Worm (Caenorhabditis elegans) whole organism, mixed stage, embryonic: ENCODE data around the gene T13C5.2.

Source experiments
- M03D4.4 ChIP-seq: sonication (generic microtip); optimal IDR thresholded peaks from 2 replicates; lab custom pipeline; 2017; ENCODE audit warnings: mild to moderate bottlenecking, missing genetic modification characterization, missing compliant biosample characterization
- bed-3 ChIP-seq: fragments of 200-800 bp; sonication (Bioruptor generic); optimal IDR thresholded peaks from 3 replicates; lab custom pipeline; 2018; ENCODE audit warnings: mild to moderate bottlenecking, missing genetic modification characterization, moderate library complexity, missing compliant biosample characterization
- blmp-1 ChIP-seq: fragments of 150-350 bp; optimal IDR thresholded peaks from 2 replicates; lab custom pipeline; 2014; ENCODE audit warnings: missing biosample characterization, missing genetic modification characterization
- ceh-39 ChIP-seq: fragments of 150-350 bp; optimal IDR thresholded peaks from 2 replicates; lab custom pipeline; 2014; ENCODE audit warnings: missing biosample characterization, missing genetic modification characterization
- ceh-43 ChIP-seq: fragments of 200-800 bp; sonication (Bioruptor generic); optimal IDR thresholded peaks from 2 replicates; lab custom pipeline; 2018; ENCODE audit warnings: mild to moderate bottlenecking, missing genetic modification characterization, moderate library complexity, missing compliant biosample characterization
- ceh-83 ChIP-seq: fragments of 200-800 bp; sonication (Bioruptor generic); optimal IDR thresholded peaks from 2 replicates; lab custom pipeline; 2018; ENCODE audit warnings: mild to moderate bottlenecking, missing genetic modification characterization, missing compliant biosample characterization
- ces-1 ChIP-seq: fragments of 150-350 bp; optimal IDR thresholded peaks from 2 replicates; lab custom pipeline; 2014; ENCODE audit warnings: missing biosample characterization, missing genetic modification reagents, missing genetic modification characterization
- cnd-1 ChIP-seq: fragments of 200-800 bp; sonication (Bioruptor generic); optimal IDR thresholded peaks from 2 replicates; lab custom pipeline; 2018; ENCODE audit warnings: mild to moderate bottlenecking, missing genetic modification characterization, missing compliant biosample characterization
- drap-1 ChIP-seq: fragments of 200-800 bp; sonication (Bioruptor generic); optimal IDR thresholded peaks from 3 replicates; lab custom pipeline; 2018; ENCODE audit warnings: mild to moderate bottlenecking, missing genetic modification characterization, missing compliant biosample characterization
- elt-1 ChIP-seq: sonication (generic microtip); optimal IDR thresholded peaks from 2 replicates; lab custom pipeline; 2017; ENCODE audit warnings: missing genetic modification characterization, mild to moderate bottlenecking, missing compliant biosample characterization, antibody characterized with exemption, moderate library complexity, borderline replicate concordance; ENCODE audit not compliant: insufficient read depth
- elt-3 ChIP-seq: fragments of 150-350 bp; optimal IDR thresholded peaks from 2 replicates; lab custom pipeline; 2014; ENCODE audit warnings: missing biosample characterization, missing genetic modification characterization
- flh-1 ChIP-seq: fragments of 200-800 bp; sonication (Bioruptor generic); optimal IDR thresholded peaks from 2 replicates; lab custom pipeline; 2018; ENCODE audit warnings: mild to moderate bottlenecking, missing genetic modification characterization, moderate library complexity, missing compliant biosample characterization
- ham-2 ChIP-seq: fragments of 200-800 bp; sonication (Bioruptor generic); optimal IDR thresholded peaks from 2 replicates; lab custom pipeline; 2018; ENCODE audit warnings: mild to moderate bottlenecking, missing genetic modification characterization, missing compliant biosample characterization
- hlh-1 ChIP-seq: fragments of 150-350 bp; optimal IDR thresholded peaks from 2 replicates; lab custom pipeline; 2014; ENCODE audit warnings: missing biosample characterization, missing genetic modification reagents, missing genetic modification characterization
- lin-13 ChIP-seq: fragments of 150-350 bp; optimal IDR thresholded peaks from 2 replicates; lab custom pipeline; 2014; ENCODE audit warnings: missing biosample characterization, missing genetic modification characterization
- lin-32 ChIP-seq: fragments of 200-800 bp; sonication (Bioruptor generic); optimal IDR thresholded peaks from 2 replicates; lab custom pipeline; 2018; ENCODE audit warnings: mild to moderate bottlenecking, missing genetic modification characterization, missing compliant biosample characterization
- lsy-2 ChIP-seq: fragments of 150-350 bp; optimal IDR thresholded peaks from 2 replicates; lab custom pipeline; 2014; ENCODE audit warnings: missing biosample characterization, missing genetic modification characterization
- mab-5 ChIP-seq: fragments of 150-350 bp; optimal IDR thresholded peaks from 2 replicates; lab custom pipeline; 2014; ENCODE audit warnings: missing biosample characterization, missing genetic modification characterization
- mep-1 ChIP-seq: fragments of 150-350 bp; optimal IDR thresholded peaks from 2 replicates; lab custom pipeline; 2017; ENCODE audit warnings: missing biosample characterization, missing genetic modification reagents, missing genetic modification characterization, inconsistent platforms
- mls-2 ChIP-seq: sonication (generic microtip); optimal IDR thresholded peaks from 2 replicates; lab custom pipeline; 2016; ENCODE audit warnings: mild to moderate bottlenecking, missing genetic modification characterization, moderate library complexity, missing compliant biosample characterization
- nhr-12 ChIP-seq: fragments of 150-350 bp; optimal IDR thresholded peaks from 2 replicates; lab custom pipeline; 2014; ENCODE audit warnings: missing biosample characterization, missing genetic modification characterization
- nhr-2 ChIP-seq: fragments of 150-350 bp; optimal IDR thresholded peaks from 2 replicates; lab custom pipeline; 2014; ENCODE audit warnings: missing biosample characterization, missing genetic modification characterization
- nhr-237 ChIP-seq: fragments of 150-350 bp; optimal IDR thresholded peaks from 2 replicates; lab custom pipeline; 2014; ENCODE audit warnings: missing biosample characterization, missing genetic modification characterization
- nhr-28 ChIP-seq: fragments of 150-350 bp; optimal IDR thresholded peaks from 2 replicates; lab custom pipeline; 2014; ENCODE audit warnings: missing biosample characterization, missing genetic modification characterization
- nhr-76 ChIP-seq: sonication (generic microtip); optimal IDR thresholded peaks from 2 replicates; lab custom pipeline; 2017; ENCODE audit warnings: missing biosample characterization, missing genetic modification characterization
- pha-4 ChIP-seq: fragments of 150-350 bp; optimal IDR thresholded peaks from 2 replicates; lab custom pipeline; 2018; ENCODE audit warnings: missing biosample characterization, missing genetic modification reagents, missing genetic modification characterization
- sem-2 ChIP-seq: fragments of 200-800 bp; sonication (Bioruptor generic); optimal IDR thresholded peaks from 2 replicates; lab custom pipeline; 2018; ENCODE audit warnings: mild to moderate bottlenecking, missing genetic modification characterization, missing compliant biosample characterization
- snpc-4 ChIP-seq: fragments of 150-350 bp; optimal IDR thresholded peaks from 2 replicates; lab custom pipeline; 2014; ENCODE audit warnings: missing biosample characterization, missing genetic modification characterization
- sptf-1 ChIP-seq: sonication (generic microtip); optimal IDR thresholded peaks from 2 replicates; lab custom pipeline; 2017; ENCODE audit warnings: mild to moderate bottlenecking, missing genetic modification characterization, moderate library complexity, missing compliant biosample characterization
- tbx-8 ChIP-seq: fragments of 200-800 bp; sonication (Bioruptor generic); optimal IDR thresholded peaks from 2 replicates; lab custom pipeline; 2018; ENCODE audit warnings: mild to moderate bottlenecking, missing genetic modification characterization, moderate library complexity, missing compliant biosample characterization
- unc-120 ChIP-seq: sonication (generic microtip); optimal IDR thresholded peaks from 2 replicates; lab custom pipeline; 2017; ENCODE audit warnings: missing genetic modification characterization, missing compliant biosample characterization; ENCODE audit not compliant: poor library complexity, severe bottlenecking
- unc-39 ChIP-seq: fragments of 150-350 bp; optimal IDR thresholded peaks from 2 replicates; lab custom pipeline; 2014; ENCODE audit warnings: missing biosample characterization, missing genetic modification characterization
- unc-62 ChIP-seq: fragments of 150-350 bp; optimal IDR thresholded peaks from 2 replicates; lab custom pipeline; 2014; ENCODE audit warnings: missing biosample characterization, missing genetic modification reagents, missing genetic modification characterization
- zip-8 ChIP-seq: fragments of 150-350 bp; optimal IDR thresholded peaks from 2 replicates; lab custom pipeline; 2014; ENCODE audit warnings: missing biosample characterization, missing genetic modification characterization
- ztf-11 ChIP-seq: fragments of 150-350 bp; optimal IDR thresholded peaks from 2 replicates; lab custom pipeline; 2014; ENCODE audit warnings: missing biosample characterization, missing genetic modification characterization

The T13C5.2 gene

ce11 chrX:6207687-6208088, 22.9 kb downstream of the T13C5.2 start, which contains the start of gene T13C5.6 (continued):
- peak; percentile 75 for TF ChIP-seq nhr-28 (tag; lab: Kevin White, UChicago)
- peak; percentile 95 for TF ChIP-seq pha-4 (tag; lab: Kevin White, UChicago)
- TF ChIP-seq ceh-43 = peak; percentile 95
- TF ChIP-seq snpc-4 (tag; lab: Kevin White, UChicago) = no peak

- TF ChIP-seq ztf-11 (tag; lab: Kevin White, UChicago) (no peak), ces-1 (GFP tag; lab: Kevin White, UChicago) (no peak), mab-5 (no peak), ceh-39 (tag; lab: Kevin White, UChicago) (no peak), nhr-76 (tag; lab: Kevin White, UChicago) (no peak), nhr-237 (tag; lab: Kevin White, UChicago) (no peak), sem-2 (GFP tag; lab: Kevin White, UChicago) (no peak), lsy-2 (tag; lab: Kevin White, UChicago) (no peak), hlh-1 (tag; lab: Kevin White, UChicago) (no peak), pha-4 (tag; lab: Kevin White, UChicago) (no peak)
Measured at ce11 chrX:6208463-6208862, 23.7 kb downstream of the T13C5.2 start, which contains the start of gene C14F11.7. TSS of gene C14F11.7 (minus strand) at chrX:6208563.

- TF ChIP-seq ham-2 = no peak
- TF ChIP-seq drap-1 (GFP tag; lab: Kevin White, UChicago) = no peak
- peak; percentile 88 for TF ChIP-seq ces-1 (GFP tag; lab: Kevin White, UChicago)
- TF ChIP-seq ceh-43 = peak; percentile 55
- TF ChIP-seq, all 35 proteins: peak for 2
Measured at ce11 chrX:6211322-6211820, 26.6 kb downstream of the T13C5.2 start.

ce11 chrX:6216551-6216950, 31.7 kb downstream of the T13C5.2 start, which contains the start of gene lrch-1:
TSS of gene lrch-1 (minus strand) at chrX:6216651.
- TF ChIP-seq drap-1 (GFP tag; lab: Kevin White, UChicago) = no peak
- no peak for TF ChIP-seq unc-39 (tag; lab: Kevin White, UChicago)
- no peak for TF ChIP-seq nhr-28 (tag; lab: Kevin White, UChicago)
- TF ChIP-seq tbx-8 (GFP tag; lab: Kevin White, UChicago) = no peak
- TF ChIP-seq blmp-1 (tag; lab: Kevin White, UChicago) = no peak
- TF ChIP-seq flh-1 (GFP tag; lab: Kevin White, UChicago) = no peak
- TF ChIP-seq mab-5 = no peak
- TF ChIP-seq ztf-11 (tag; lab: Kevin White, UChicago) = no peak

ce11 chrX:6219892-6220291, 35.1 kb downstream of the T13C5.2 start:
- TF ChIP-seq M03D4.4 (tag; lab: Kevin White, UChicago) = peak; percentile 55
- no peak for TF ChIP-seq ham-2
- TF ChIP-seq ztf-11 (tag; lab: Kevin White, UChicago) = no peak
- TF ChIP-seq hlh-1 (tag; lab: Kevin White, UChicago) = peak; percentile 5
- TF ChIP-seq mls-2 = peak; percentile 57
- TF ChIP-seq unc-62 (GFP tag; lab: Kevin White, UChicago) = no peak
- TF ChIP-seq snpc-4 (tag; lab: Kevin White, UChicago) = no peak
- no peak for TF ChIP-seq zip-8 (tag; lab: Kevin White, UChicago)
- TF ChIP-seq nhr-2 (tag; lab: Kevin White, UChicago) = no peak
- TF ChIP-seq lin-32 = peak; percentile 29
- TF ChIP-seq lsy-2 (tag; lab: Kevin White, UChicago) = no peak
- no peak for TF ChIP-seq nhr-76 (tag; lab: Kevin White, UChicago)
- peak; percentile 20 for TF ChIP-seq ceh-43
- peak; percentile 56 for TF ChIP-seq bed-3 (GFP tag; lab: Kevin White, UChicago)
- no peak for TF ChIP-seq flh-1 (GFP tag; lab: Kevin White, UChicago)
- peak; percentile 18 for TF ChIP-seq mep-1 (tag; lab: Kevin White, UChicago)
- TF ChIP-seq unc-39 (tag; lab: Kevin White, UChicago) = no peak
- no peak for TF ChIP-seq pha-4 (tag; lab: Kevin White, UChicago)
- no peak for TF ChIP-seq nhr-237 (tag; lab: Kevin White, UChicago)
- no peak for TF ChIP-seq mab-5
- TF ChIP-seq elt-3 = no peak
- peak; percentile 72 for TF ChIP-seq ceh-83 (GFP tag; lab: Kevin White, UChicago)
- no peak for TF ChIP-seq nhr-28 (tag; lab: Kevin White, UChicago)
- TF ChIP-seq nhr-12 (tag; lab: Kevin White, UChicago) = no peak
- TF ChIP-seq ces-1 (GFP tag; lab: Kevin White, UChicago) = peak; percentile 7
- peak; percentile 68 for TF ChIP-seq drap-1 (GFP tag; lab: Kevin White, UChicago)
- TF ChIP-seq tbx-8 (GFP tag; lab: Kevin White, UChicago) = no peak
- TF ChIP-seq unc-120 = peak; percentile 33
- peak; percentile 40 for TF ChIP-seq cnd-1 (tag; lab: Kevin White, UChicago)
- TF ChIP-seq elt-1 = no peak
- peak; percentile 82 for TF ChIP-seq sptf-1 (tag; lab: Kevin White, UChicago)
- TF ChIP-seq sem-2 (GFP tag; lab: Kevin White, UChicago) = no peak
- TF ChIP-seq ceh-39 (tag; lab: Kevin White, UChicago) = no peak
- no peak for TF ChIP-seq blmp-1 (tag; lab: Kevin White, UChicago)
- TF ChIP-seq lin-13 (tag; lab: Kevin White, UChicago) = peak; percentile 21
